Worm (Caenorhabditis elegans) whole organism, early embryonic: ENCODE data around the gene srt-43.

ENCODE experiments used
- B0310.2 ChIP-seq: sonication (generic microtip); optimal IDR thresholded peaks from 2 replicates; lab custom pipeline; 2016; ENCODE audit warnings: mild to moderate bottlenecking, missing genetic modification characterization, missing compliant biosample characterization
- F13C5.2 ChIP-seq: sonication (generic microtip); optimal IDR thresholded peaks from 2 replicates; lab custom pipeline; 2017; ENCODE audit warnings: mild to moderate bottlenecking, missing genetic modification characterization, inconsistent platforms, missing compliant biosample characterization
- aly-1 ChIP-seq: sonication (generic microtip); optimal IDR thresholded peaks from 2 replicates; lab custom pipeline; 2016; ENCODE audit warnings: missing genetic modification characterization, missing compliant biosample characterization
- ama-1 ChIP-seq: fragments of 150-350 bp; optimal IDR thresholded peaks from 2 replicates; lab custom pipeline; 2014
- ceh-13 ChIP-seq: fragments of 200-800 bp; sonication (Bioruptor generic); optimal IDR thresholded peaks from 2 replicates; lab custom pipeline; 2018; ENCODE audit warnings: mild to moderate bottlenecking, missing genetic modification characterization, missing compliant biosample characterization
- ceh-36 ChIP-seq: sonication (generic microtip); optimal IDR thresholded peaks from 2 replicates; lab custom pipeline; 2016; ENCODE audit warnings: missing genetic modification characterization, inconsistent platforms, missing compliant biosample characterization
- ets-7 ChIP-seq: sonication (generic microtip); optimal IDR thresholded peaks from 2 replicates; lab custom pipeline; 2016; ENCODE audit warnings: missing genotype, missing genetic modification characterization, missing compliant biosample characterization
- flt-1 ChIP-seq: fragments of 200-800 bp; sonication (Bioruptor generic); IDR thresholded peaks from 2 replicates; pipeline ENCODE4 v1.3.6; 2022; ENCODE audit warnings: missing genetic modification characterization, missing compliant biosample characterization
- hmbx-1 ChIP-seq: sonication (generic microtip); optimal IDR thresholded peaks from 2 replicates; lab custom pipeline; 2016; ENCODE audit warnings: mild to moderate bottlenecking, missing genetic modification characterization, missing compliant biosample characterization
- hmg-4 ChIP-seq: fragments of 200-800 bp; sonication (Bioruptor generic); optimal IDR thresholded peaks from 2 replicates; lab custom pipeline; 2018; ENCODE audit warnings: mild to moderate bottlenecking, missing genetic modification characterization, missing compliant biosample characterization
- hnd-1 ChIP-seq: sonication (generic microtip); optimal IDR thresholded peaks from 2 replicates; lab custom pipeline; 2016; ENCODE audit warnings: missing genetic modification characterization, missing compliant biosample characterization
- pes-1 ChIP-seq: fragments of 200-800 bp; sonication (Bioruptor generic); IDR thresholded peaks from 2 replicates; pipeline ENCODE4 v1.3.6; 2022; ENCODE audit warnings: missing genetic modification reagents, missing genetic modification characterization, missing compliant biosample characterization
- scrt-1 ChIP-seq: fragments of 200-800 bp; sonication (Bioruptor generic); IDR thresholded peaks from 2 replicates; pipeline ENCODE4 v1.3.6; 2022; ENCODE audit warnings: missing genetic modification characterization, missing compliant biosample characterization
- sea-1 ChIP-seq: fragments of 200-800 bp; sonication (Bioruptor generic); conservative IDR thresholded peaks from 2 replicates; pipeline ENCODE4 v1.3.6; 2022; ENCODE audit warnings: missing genetic modification characterization, missing compliant biosample characterization
- tbx-11 ChIP-seq: fragments of 200-800 bp; sonication (Bioruptor generic); IDR thresholded peaks from 2 replicates; pipeline ENCODE4 v1.3.6; 2022; ENCODE audit warnings: missing genetic modification characterization, missing compliant biosample characterization
- tbx-37 ChIP-seq: fragments of 200-800 bp; sonication (Bioruptor generic); conservative IDR thresholded peaks from 2 replicates; pipeline ENCODE4 v1.3.6; 2022; ENCODE audit warnings: missing genetic modification reagents, missing genetic modification characterization, missing compliant biosample characterization
- tra-4 ChIP-seq: sonication (generic microtip); optimal IDR thresholded peaks from 2 replicates; lab custom pipeline; 2017; ENCODE audit warnings: missing genetic modification characterization, missing compliant biosample characterization

srt-43 gene

DNA sequence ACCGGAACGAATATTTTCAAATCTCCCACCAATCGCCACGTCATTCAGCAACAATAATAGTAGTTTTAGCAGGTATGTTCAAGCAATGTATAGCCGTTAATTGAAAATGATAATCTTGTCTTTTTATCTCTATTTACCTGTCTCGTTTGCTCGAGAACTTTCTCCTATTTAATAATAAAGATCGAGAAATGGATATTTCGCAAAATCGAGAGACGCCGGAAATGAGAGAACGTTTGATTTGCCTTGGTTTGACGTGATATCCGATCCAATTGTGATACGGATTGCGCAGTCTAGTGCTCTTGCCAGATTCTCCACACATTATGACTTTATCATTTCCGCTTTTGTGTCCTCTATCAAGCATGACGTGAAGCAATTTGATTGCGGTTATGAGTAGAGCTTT lies 4.8 kb downstream of the srt-43 start:
- TF ChIP-seq scrt-1 (GFP tag; lab: Robert Waterston, UW) (no peak), ceh-13 (GFP tag; lab: Kevin White, UChicago) (no peak), tbx-37 (GFP tag; lab: Robert Waterston, UW) (no peak), tra-4 (tag; lab: Kevin White, UChicago) (no peak), B0310.2 (tag; lab: Kevin White, UChicago) (no peak), hmbx-1 (tag; lab: Kevin White, UChicago) (no peak), ets-7 (tag; lab: Kevin White, UChicago) (no peak), sea-1 (GFP tag; lab: Robert Waterston, UW) (no peak), pes-1 (GFP tag; lab: Robert Waterston, UW) (no peak), F13C5.2 (tag; lab: Kevin White, UChicago) (no peak), flt-1 (GFP tag; lab: Robert Waterston, UW) (no peak), hnd-1 (tag; lab: Kevin White, UChicago) (no peak), ceh-36 (tag; lab: Kevin White, UChicago) (no peak), aly-1 (no peak)

DNA sequence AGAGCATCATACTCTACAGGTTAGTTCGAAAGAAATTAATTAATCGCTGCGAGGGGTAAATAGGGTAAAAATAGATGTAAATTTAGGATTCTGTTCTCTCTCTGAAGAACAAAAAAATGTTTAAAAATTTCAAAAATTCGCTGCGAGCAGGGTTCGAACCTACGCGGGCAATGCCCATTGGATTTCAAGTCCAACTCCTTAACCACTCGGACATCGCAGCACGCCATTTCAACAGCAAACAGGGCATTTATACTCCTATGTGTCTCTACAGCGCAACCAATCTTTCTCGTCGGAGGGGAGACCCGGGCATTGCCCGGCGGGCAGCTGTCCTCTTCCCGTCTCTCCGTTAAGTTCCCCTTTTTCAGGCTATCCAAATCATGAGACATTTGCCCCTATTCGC lies 11.2 kb downstream of the srt-43 start:
- TF ChIP-seq ceh-13 (GFP tag; lab: Kevin White, UChicago) (peak; percentile 85), tbx-37 (GFP tag; lab: Robert Waterston, UW) (peak; percentile 94), aly-1 (peak; percentile 90), hnd-1 (tag; lab: Kevin White, UChicago) (peak; percentile 88), tbx-11 (GFP tag; lab: Robert Waterston, UW) (peak; percentile 95), ets-7 (tag; lab: Kevin White, UChicago) (peak; percentile 77), ceh-36 (tag; lab: Kevin White, UChicago) (peak; percentile 93), pes-1 (GFP tag; lab: Robert Waterston, UW) (peak; percentile 97), sea-1 (GFP tag; lab: Robert Waterston, UW) (peak; percentile 98), F13C5.2 (tag; lab: Kevin White, UChicago) (peak; percentile 88), hmg-4 (GFP tag; lab: Kevin White, UChicago) (peak; percentile 94), flt-1 (GFP tag; lab: Robert Waterston, UW) (peak; percentile 97), ama-1 (lab: Kevin White, UChicago) (no peak), scrt-1 (GFP tag; lab: Robert Waterston, UW) (peak; percentile 98), tra-4 (tag; lab: Kevin White, UChicago) (peak; percentile 74), hmbx-1 (tag; lab: Kevin White, UChicago) (peak; percentile 80), B0310.2 (tag; lab: Kevin White, UChicago) (peak; percentile 90)

DNA sequence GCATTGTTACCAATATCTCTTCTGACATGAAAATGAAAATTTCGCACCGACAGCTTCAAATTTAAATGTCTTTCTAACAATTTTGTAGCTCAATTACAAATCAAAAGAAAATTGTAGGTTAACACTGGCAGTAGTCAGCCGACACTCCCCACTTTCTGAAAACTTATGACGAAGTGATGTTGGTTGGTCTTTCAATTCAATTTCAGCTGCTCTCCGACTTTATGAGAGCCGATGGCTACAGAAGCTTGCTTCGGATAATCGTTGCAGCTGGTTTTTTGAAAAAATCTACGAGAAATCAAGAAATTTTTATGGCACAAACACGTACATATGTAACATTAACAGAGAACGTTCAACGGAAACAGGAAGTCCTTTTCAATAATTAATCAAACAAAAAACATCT lies 15.8 kb downstream of the srt-43 start, which contains the start of gene sre-20:
Gene sre-20, minus strand, starts transcription at position 101 of the 400 bp plus-strand sequence.
- TF ChIP-seq sea-1 (GFP tag; lab: Robert Waterston, UW) = no peak
- no peak for TF ChIP-seq hmg-4 (GFP tag; lab: Kevin White, UChicago)
- TF ChIP-seq hnd-1 (tag; lab: Kevin White, UChicago) = no peak
- TF ChIP-seq aly-1 = no peak
- TF ChIP-seq tbx-11 (GFP tag; lab: Robert Waterston, UW) = no peak
- no peak for TF ChIP-seq scrt-1 (GFP tag; lab: Robert Waterston, UW)
- TF ChIP-seq tra-4 (tag; lab: Kevin White, UChicago) = no peak
- no peak for TF ChIP-seq F13C5.2 (tag; lab: Kevin White, UChicago)
- no peak for TF ChIP-seq hmbx-1 (tag; lab: Kevin White, UChicago)
- TF ChIP-seq flt-1 (GFP tag; lab: Robert Waterston, UW) = no peak
- TF ChIP-seq ets-7 (tag; lab: Kevin White, UChicago) = no peak
- TF ChIP-seq ceh-13 (GFP tag; lab: Kevin White, UChicago) = no peak
- no peak for TF ChIP-seq ama-1 (lab: Kevin White, UChicago)
- TF ChIP-seq tbx-37 (GFP tag; lab: Robert Waterston, UW) = no peak

DNA sequence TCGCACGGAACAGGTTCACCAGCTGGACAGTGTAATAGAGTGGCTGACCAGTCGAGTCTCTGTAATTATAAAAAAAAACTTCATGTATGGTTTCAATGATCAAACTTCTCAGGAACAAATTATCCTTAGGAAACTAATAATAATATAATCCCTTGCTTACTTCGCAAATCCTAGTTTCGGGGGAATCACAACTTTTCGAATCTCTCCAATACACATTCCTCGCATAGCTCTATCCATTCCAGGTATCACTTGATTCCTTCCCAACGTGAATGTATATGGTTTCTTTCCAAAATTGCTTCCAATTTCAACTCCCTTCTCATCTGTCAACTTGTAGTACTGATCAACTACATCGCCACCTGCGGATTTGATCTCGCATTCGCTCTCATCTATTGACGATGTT lies 17.3 kb downstream of the srt-43 start:
- TF ChIP-seq hnd-1 (tag; lab: Kevin White, UChicago) = no peak

DNA sequence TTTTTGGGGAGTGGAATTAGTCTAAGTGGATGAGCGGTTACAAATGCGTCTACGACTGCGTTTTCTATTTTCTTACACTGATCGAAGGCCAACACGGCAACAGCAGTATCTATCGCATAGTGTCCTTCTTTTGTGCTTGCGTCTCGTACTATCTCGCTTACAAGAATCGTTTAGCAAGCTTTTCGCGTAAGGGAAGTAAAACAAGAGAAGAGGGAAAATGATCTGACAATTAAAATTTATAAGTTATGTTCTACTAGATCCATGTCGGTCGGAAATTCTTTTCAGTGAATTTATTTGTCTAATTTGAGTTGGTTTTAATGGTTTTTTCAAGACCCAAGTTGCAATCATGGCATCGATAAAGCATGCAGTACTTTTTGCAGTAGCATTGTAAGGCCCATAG lies 18.0 kb downstream of the srt-43 start, which contains the start of gene fkb-4:
Gene fkb-4, minus strand, starts transcription at position 101 of the 400 bp plus-strand sequence.
- TF ChIP-seq tra-4 (tag; lab: Kevin White, UChicago) (no peak), F13C5.2 (tag; lab: Kevin White, UChicago) (no peak), ets-7 (tag; lab: Kevin White, UChicago) (no peak), ceh-36 (tag; lab: Kevin White, UChicago) (no peak), hmg-4 (GFP tag; lab: Kevin White, UChicago) (no peak), B0310.2 (tag; lab: Kevin White, UChicago) (no peak), ama-1 (lab: Kevin White, UChicago) (no peak), tbx-11 (GFP tag; lab: Robert Waterston, UW) (no peak), hnd-1 (tag; lab: Kevin White, UChicago) (no peak)

DNA sequence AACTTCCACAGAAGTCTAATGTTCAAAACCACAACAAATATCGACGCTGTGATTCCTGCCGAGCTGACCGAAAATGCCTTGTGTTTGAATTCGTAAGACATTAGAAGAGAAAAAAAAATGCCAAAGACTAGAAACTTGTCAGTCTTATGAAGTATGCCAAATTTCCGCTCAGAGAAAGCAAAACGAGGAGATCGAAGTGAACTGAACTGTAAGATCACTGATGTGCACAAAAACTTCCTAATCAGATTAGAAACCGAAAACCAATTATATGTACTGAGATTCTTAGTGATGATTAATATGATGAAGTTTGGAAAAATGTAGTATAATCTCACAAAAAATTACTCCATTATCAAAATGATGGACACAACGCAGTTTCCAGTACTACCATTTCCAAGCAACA lies 19.4 kb downstream of the srt-43 start, which contains the start of gene srbc-44:
Gene srbc-44, minus strand, starts transcription at position 101 of the 400 bp plus-strand sequence.
- no peak for TF ChIP-seq ceh-36 (tag; lab: Kevin White, UChicago)
- no peak for TF ChIP-seq tra-4 (tag; lab: Kevin White, UChicago)
- TF ChIP-seq ets-7 (tag; lab: Kevin White, UChicago) = no peak
- TF ChIP-seq B0310.2 (tag; lab: Kevin White, UChicago) = no peak

DNA sequence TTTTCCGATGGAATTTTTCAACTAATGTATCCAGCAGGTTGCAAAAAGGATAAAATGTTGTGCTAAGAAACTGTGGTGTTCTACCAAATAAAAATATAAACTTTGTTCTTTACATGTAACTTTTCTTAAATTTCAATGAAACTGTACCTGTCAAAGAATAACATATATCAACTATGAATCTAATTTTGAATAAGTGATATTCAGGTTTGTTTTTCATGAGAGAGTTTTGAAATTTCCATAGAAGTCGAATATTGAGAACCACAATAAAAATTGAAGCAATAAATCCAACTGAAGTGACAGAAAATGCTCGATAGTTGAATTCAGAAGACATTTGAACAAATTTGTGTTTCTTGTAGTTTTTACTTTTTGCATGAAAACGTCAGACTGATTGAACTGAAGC lies 21.1 kb downstream of the srt-43 start, which contains the start of gene srbc-43:
Gene srbc-43, minus strand, starts transcription at position 331 of the 400 bp plus-strand sequence.
- TF ChIP-seq tbx-11 (GFP tag; lab: Robert Waterston, UW) (no peak), hnd-1 (tag; lab: Kevin White, UChicago) (no peak), flt-1 (GFP tag; lab: Robert Waterston, UW) (no peak), ets-7 (tag; lab: Kevin White, UChicago) (no peak), pes-1 (GFP tag; lab: Robert Waterston, UW) (no peak), aly-1 (no peak), ama-1 (lab: Kevin White, UChicago) (no peak), tra-4 (tag; lab: Kevin White, UChicago) (no peak), hmg-4 (GFP tag; lab: Kevin White, UChicago) (no peak), sea-1 (GFP tag; lab: Robert Waterston, UW) (no peak), B0310.2 (tag; lab: Kevin White, UChicago) (no peak), scrt-1 (GFP tag; lab: Robert Waterston, UW) (no peak), tbx-37 (GFP tag; lab: Robert Waterston, UW) (no peak), ceh-13 (GFP tag; lab: Kevin White, UChicago) (no peak)
